Worm (Caenorhabditis elegans): ENCODE data around the gene K05F1.8.

Gene K05F1.8

DNA sequence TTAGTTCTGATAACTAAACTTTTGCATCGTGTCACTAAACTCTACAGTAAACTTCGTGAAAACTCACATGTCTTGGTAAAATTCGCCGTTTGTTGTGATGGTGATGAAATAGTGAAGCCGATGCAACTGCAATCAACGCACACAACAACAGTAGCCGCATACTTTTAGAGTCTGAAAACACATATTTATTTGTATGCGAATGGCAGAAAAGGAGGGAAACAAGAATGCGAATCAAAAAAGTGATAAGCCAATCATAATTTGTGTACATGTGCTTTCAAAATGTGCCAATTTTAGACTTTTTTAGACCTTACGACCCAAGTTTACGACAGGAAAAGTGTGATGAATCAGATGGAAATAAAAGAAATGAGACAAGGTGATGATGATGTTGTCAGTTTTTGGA lies 5.8 kb upstream of the K05F1.8 start, which contains the start of gene K05F1.10:
TSS of gene K05F1.10 (minus strand) at position 171 of the 400 bp plus-strand sequence.
- TF ChIP-seq nhr-41 (GFP tag; IDR thresholded peaks at IDR 0.05) = no peak
- no peak for TF ChIP-seq dpl-1 (GFP tag; optimal IDR thresholded peaks at IDR 0.05)
- TF ChIP-seq vab-7 (GFP tag; IDR thresholded peaks at IDR 0.05) = no peak
- TF ChIP-seq daf-8 (GFP tag; IDR thresholded peaks at IDR 0.05) = no peak
- TF ChIP-seq R02D3.7 (tag; optimal IDR thresholded peaks at IDR 0.05) = no peak
- no peak for TF ChIP-seq skn-1 (tag; optimal IDR thresholded peaks at IDR 0.05)
- TF ChIP-seq D1046.2 (GFP tag; IDR thresholded peaks at IDR 0.05) = no peak
- no peak for TF ChIP-seq nhr-11 (tag; optimal IDR thresholded peaks at IDR 0.05)
- TF ChIP-seq nhr-48 (tag; optimal IDR thresholded peaks at IDR 0.05) = no peak
- TF ChIP-seq zip-11 (GFP tag; IDR thresholded peaks at IDR 0.05) = no peak
- TF ChIP-seq lin-39 (tag; optimal IDR thresholded peaks at IDR 0.05) = no peak
- TF ChIP-seq unc-62 (GFP tag; optimal IDR thresholded peaks at IDR 0.05 in 1 of 2) = no peak
- no peak for TF ChIP-seq unc-62 (tag; optimal IDR thresholded peaks at IDR 0.05)
- TF ChIP-seq mxl-3 (GFP tag; optimal IDR thresholded peaks at IDR 0.05) = no peak
- no peak for TF ChIP-seq mes-2 (tag; optimal IDR thresholded peaks at IDR 0.05; ENCODE audit: poor library complexity, severe bottlenecking)
- peak; percentile 23 for TF ChIP-seq nhr-28 (tag; optimal IDR thresholded peaks at IDR 0.05)
- TF ChIP-seq sdz-12 (GFP tag; optimal IDR thresholded peaks at IDR 0.05) = no peak
- TF ChIP-seq gei-8 (GFP tag; optimal IDR thresholded peaks at IDR 0.05) = no peak
- TF ChIP-seq ztf-11 (tag; optimal IDR thresholded peaks at IDR 0.05) = no peak
- no peak for TF ChIP-seq Y105C5A.15 (GFP tag; IDR thresholded peaks at IDR 0.05)
- TF ChIP-seq ztf-7 (tag; optimal IDR thresholded peaks at IDR 0.05) = no peak
- no peak for TF ChIP-seq nhr-111 (GFP tag; optimal IDR thresholded peaks at IDR 0.05)
- TF ChIP-seq duxl-1 (tag; optimal IDR thresholded peaks at IDR 0.05; ENCODE audit: poor library complexity) = no peak
- no peak for TF ChIP-seq set-16 (GFP tag; IDR thresholded peaks at IDR 0.05)
- no peak for TF ChIP-seq ZK337.2 (GFP tag; IDR thresholded peaks at IDR 0.05)
- TF ChIP-seq nhr-10 (tag; optimal IDR thresholded peaks at IDR 0.05) = no peak
- TF ChIP-seq tra-1 (GFP tag; IDR thresholded peaks at IDR 0.05) = no peak
- TF ChIP-seq dmd-6 (GFP tag; IDR thresholded peaks at IDR 0.05) = peak; percentile 46
- TF ChIP-seq nhr-237 (tag; optimal IDR thresholded peaks at IDR 0.05) = no peak
- TF ChIP-seq mdl-1 (tag; optimal IDR thresholded peaks at IDR 0.05) = peak in 1 of 2 experiments; percentile 3
- TF ChIP-seq nhr-76 (tag; optimal IDR thresholded peaks at IDR 0.05) = no peak
- TF ChIP-seq zip-2 (tag; optimal IDR thresholded peaks at IDR 0.05) = no peak
- no peak for TF ChIP-seq F26F4.8 (GFP tag; conservative IDR thresholded peaks at IDR 0.05)
- no peak for TF ChIP-seq daf-12 (tag; optimal IDR thresholded peaks at IDR 0.05)
- TF ChIP-seq Y5F2A.4 (GFP tag; optimal IDR thresholded peaks at IDR 0.05) = no peak
- no peak for TF ChIP-seq fos-1 (tag; optimal IDR thresholded peaks at IDR 0.05)
- TF ChIP-seq ceh-28 (tag; optimal IDR thresholded peaks at IDR 0.05) = no peak
- TF ChIP-seq php-3 (GFP tag; IDR thresholded peaks at IDR 0.05) = peak; percentile 46; the same call in 1 of the 2 replicates
- no peak for TF ChIP-seq snpc-1.2 (GFP tag; IDR thresholded peaks at IDR 0.05)
- peak; percentile 4 for TF ChIP-seq dve-1 (tag; optimal IDR thresholded peaks at IDR 0.05; ENCODE audit: insufficient read depth)
- no peak for TF ChIP-seq T26A8.4 (GFP tag; IDR thresholded peaks at IDR 0.05)
- TF ChIP-seq hlh-11 (tag; optimal IDR thresholded peaks at IDR 0.05) = peak; percentile 38
- no peak for TF ChIP-seq attf-4 (tag; optimal IDR thresholded peaks at IDR 0.05)
- TF ChIP-seq ces-1 (GFP tag; optimal IDR thresholded peaks at IDR 0.05) = no peak
- no peak for TF ChIP-seq lir-3 (tag; optimal IDR thresholded peaks at IDR 0.05)
- no peak for TF ChIP-seq T20F7.1 (GFP tag; optimal IDR thresholded peaks at IDR 0.05)
- TF ChIP-seq nhr-102 (tag; optimal IDR thresholded peaks at IDR 0.05) = no peak
- no peak for TF ChIP-seq daf-16 (GFP tag; optimal IDR thresholded peaks at IDR 0.05)
- TF ChIP-seq daf-16 (tag; optimal IDR thresholded peaks at IDR 0.05) = peak; percentile 88
- no peak for TF ChIP-seq lsy-2 (tag; optimal IDR thresholded peaks at IDR 0.05)
- no peak for TF ChIP-seq mxl-2 (GFP tag; conservative IDR thresholded peaks at IDR 0.05)
- no peak for TF ChIP-seq fkh-10 (GFP tag; optimal IDR thresholded peaks at IDR 0.05)
- no peak for TF ChIP-seq egl-27 (tag; optimal IDR thresholded peaks at IDR 0.05)
- TF ChIP-seq snpc-4 (tag; optimal IDR thresholded peaks at IDR 0.05) = no peak

All from whole organism, L4 larva.